Fruit fly (Drosophila melanogaster): ENCODE results near the gene PH4alphaEFB.
A peak's percentile ranks its signal among the peaks of the same experiment; 100 is the strongest.

Gene PH4alphaEFB

dm6 chr3R:30455817-30456544 is 9.9 kb upstream of the PH4alphaEFB start, which contains the start of gene aralar1:
Gene aralar1 (minus strand): TSS chr3R:30455867.
- no peak for TF ChIP-seq CG14655 (GFP tag; optimal IDR thresholded peaks at IDR 0.05)
- TF ChIP-seq CG34367 (tag; optimal IDR thresholded peaks at IDR 0.05): no peak
- no peak for TF ChIP-seq Snoo (tag; optimal IDR thresholded peaks at IDR 0.05)
- no peak for TF ChIP-seq CG8301 (tag; optimal IDR thresholded peaks at IDR 0.05)

- TF ChIP-seq CG32121 (GFP tag; IDR thresholded peaks at IDR 0.05) (no peak), Pif1B (GFP tag; optimal IDR thresholded peaks at IDR 0.05) (no peak)
Measured at dm6 chr3R:30459066-30459935, 6.5 kb upstream of the PH4alphaEFB start, which contains the start of the genes CG2224 and CDase. Gene CG2224 (minus strand): TSS chr3R:30459300. Gene CDase (plus strand): TSS chr3R:30459521.

- TF ChIP-seq EcR (GFP tag; optimal IDR thresholded peaks at IDR 0.05) (no peak), CG32121 (GFP tag; IDR thresholded peaks at IDR 0.05) (0 out of 2 replicates have a peak, but pooled peaks have one; percentile 41), Ets98B (GFP tag; IDR thresholded peaks at IDR 0.05) (no peak; the same call in 1 of the 2 replicates), CG4496 (GFP tag; IDR thresholded peaks at IDR 0.05) (0 out of 3 replicates have a peak, but pooled peaks have one; percentile 13), CG12605 (GFP tag; IDR thresholded peaks at IDR 0.05) (no peak), CG15710 (tag; optimal IDR thresholded peaks at IDR 0.05) (no peak), D1 (tag; optimal IDR thresholded peaks at IDR 0.05) (no peak)
Measured at dm6 chr3R:30460187-30460586, 5.7 kb upstream of the PH4alphaEFB start.

- TF ChIP-seq rn (GFP tag; IDR thresholded peaks at IDR 0.05) (no peak), CG34367 (tag; optimal IDR thresholded peaks at IDR 0.05) (peak; percentile 58), Snoo (tag; optimal IDR thresholded peaks at IDR 0.05) (peak; percentile 36), gl (tag; optimal IDR thresholded peaks at IDR 0.05) (no peak), D1 (tag; optimal IDR thresholded peaks at IDR 0.05) (no peak), CG9948 (tag; optimal IDR thresholded peaks at IDR 0.05) (peak; percentile 55), CG32121 (GFP tag; IDR thresholded peaks at IDR 0.05) (peak; percentile 63), CG14655 (GFP tag; optimal IDR thresholded peaks at IDR 0.05) (no peak), CG15710 (tag; optimal IDR thresholded peaks at IDR 0.05) (peak; percentile 67), CG13204 (GFP tag; optimal IDR thresholded peaks at IDR 0.05) (peak; percentile 59), Pif1B (GFP tag; optimal IDR thresholded peaks at IDR 0.05) (peak; percentile 48), CG8301 (tag; optimal IDR thresholded peaks at IDR 0.05) (peak; percentile 63), Ets98B (GFP tag; IDR thresholded peaks at IDR 0.05) (peak; percentile 56; the same call in 1 of the 2 replicates), CG17806 (tag; optimal IDR thresholded peaks at IDR 0.05) (peak; percentile 58), EcR (GFP tag; optimal IDR thresholded peaks at IDR 0.05) (peak; percentile 58), CG8159 (tag; optimal IDR thresholded peaks at IDR 0.05) (peak; percentile 66), Pif1A (GFP tag; optimal IDR thresholded peaks at IDR 0.05) (no peak), fd96Ca (GFP tag; IDR thresholded peaks at IDR 0.05) (no peak), CG4496 (GFP tag; IDR thresholded peaks at IDR 0.05) (peak; percentile 41; the same call in 2 of the 3 replicates), CG10348 (GFP tag; IDR thresholded peaks at IDR 0.05) (no peak), CG12605 (GFP tag; IDR thresholded peaks at IDR 0.05) (peak; percentile 65)
Measured at dm6 chr3R:30461608-30462243, 4.1 kb upstream of the PH4alphaEFB start.

- TF ChIP-seq CG12605 (GFP tag; IDR thresholded peaks at IDR 0.05) (no peak), gl (tag; optimal IDR thresholded peaks at IDR 0.05) (no peak), D1 (tag; optimal IDR thresholded peaks at IDR 0.05) (no peak), Ets98B (GFP tag; IDR thresholded peaks at IDR 0.05) (no peak), Pif1A (GFP tag; optimal IDR thresholded peaks at IDR 0.05) (no peak)
Measured at dm6 chr3R:30464244-30464643, 1.6 kb upstream of the PH4alphaEFB start.

dm6 chr3R:30466515-30466914 is 665 bp downstream of the PH4alphaEFB start:
- TF ChIP-seq rn (GFP tag; IDR thresholded peaks at IDR 0.05) (no peak), Snoo (tag; optimal IDR thresholded peaks at IDR 0.05) (no peak), gl (tag; optimal IDR thresholded peaks at IDR 0.05) (no peak), CG17806 (tag; optimal IDR thresholded peaks at IDR 0.05) (no peak), CG15710 (tag; optimal IDR thresholded peaks at IDR 0.05) (no peak), CG32121 (GFP tag; IDR thresholded peaks at IDR 0.05) (no peak), CG10348 (GFP tag; IDR thresholded peaks at IDR 0.05) (no peak), Pif1A (GFP tag; optimal IDR thresholded peaks at IDR 0.05) (no peak), D1 (tag; optimal IDR thresholded peaks at IDR 0.05) (no peak), CG34367 (tag; optimal IDR thresholded peaks at IDR 0.05) (no peak), CG12605 (GFP tag; IDR thresholded peaks at IDR 0.05) (no peak), CG4496 (GFP tag; IDR thresholded peaks at IDR 0.05) (peak; percentile 14; the same call in 1 of the 3 replicates), Pif1B (GFP tag; optimal IDR thresholded peaks at IDR 0.05) (no peak), fd96Ca (GFP tag; IDR thresholded peaks at IDR 0.05) (peak; percentile 38; the same call in 1 of the 3 replicates)
